Worm (Caenorhabditis elegans) whole organism, young adult: Measurements from ENCODE around the gene C31G12.1.

Experiments used
- F22D6.2 ChIP-seq: sonication (generic microtip); optimal IDR thresholded peaks from 2 replicates; lab custom pipeline; 2016; ENCODE audit warnings: mild to moderate bottlenecking, missing genetic modification characterization, missing compliant biosample characterization
- Y53G8AR.9 ChIP-seq: fragments of 200-800 bp; sonication (Bioruptor generic); conservative IDR thresholded peaks from 2 replicates; pipeline ENCODE4 v1.3.6; 2022; ENCODE audit warnings: missing genetic modification reagents, missing genetic modification characterization, missing compliant biosample characterization
- Y95B8A.8 ChIP-seq: fragments of 200-800 bp; sonication (Bioruptor generic); IDR thresholded peaks from 2 replicates; pipeline ENCODE4 v1.3.6; 2022; ENCODE audit warnings: missing genetic modification reagents, missing genetic modification characterization, missing compliant biosample characterization
- atf-7 ChIP-seq: sonication (generic microtip); optimal IDR thresholded peaks from 2 replicates; lab custom pipeline; 2017; ENCODE audit warnings: mild to moderate bottlenecking, missing genetic modification characterization, missing compliant biosample characterization
- ceh-27 ChIP-seq: fragments of 200-800 bp; sonication (Bioruptor generic); optimal IDR thresholded peaks from 2 replicates; lab custom pipeline; 2018; ENCODE audit warnings: mild to moderate bottlenecking, missing genetic modification characterization, moderate library complexity, missing compliant biosample characterization
- pha-4 ChIP-seq: fragments of 150-350 bp; sonication (generic microtip); optimal IDR thresholded peaks from 2 replicates; lab custom pipeline; 2014; ENCODE audit warnings: missing biosample characterization, missing genetic modification reagents, missing genetic modification characterization

- no peak for TF ChIP-seq F22D6.2 (tag; lab: Kevin White, UChicago)
- no peak for TF ChIP-seq Y95B8A.8
- TF ChIP-seq atf-7 (tag; lab: Kevin White, UChicago): no peak
- no peak for TF ChIP-seq ceh-27
- no peak for TF ChIP-seq pha-4
- no peak for TF ChIP-seq Y53G8AR.9 (GFP tag; lab: Robert Waterston, UW)
These were observed 15.0 kb upstream of the C31G12.1 start, which contains the start of gene C14A6.5 for ce11 chrV:18164758-18165157.
